Worm (Caenorhabditis elegans): Measurements from ENCODE around the gene cnx-1.
A peak's percentile ranks its signal among the peaks of the same experiment; 100 is the strongest.

The cnx-1 gene

DNA sequence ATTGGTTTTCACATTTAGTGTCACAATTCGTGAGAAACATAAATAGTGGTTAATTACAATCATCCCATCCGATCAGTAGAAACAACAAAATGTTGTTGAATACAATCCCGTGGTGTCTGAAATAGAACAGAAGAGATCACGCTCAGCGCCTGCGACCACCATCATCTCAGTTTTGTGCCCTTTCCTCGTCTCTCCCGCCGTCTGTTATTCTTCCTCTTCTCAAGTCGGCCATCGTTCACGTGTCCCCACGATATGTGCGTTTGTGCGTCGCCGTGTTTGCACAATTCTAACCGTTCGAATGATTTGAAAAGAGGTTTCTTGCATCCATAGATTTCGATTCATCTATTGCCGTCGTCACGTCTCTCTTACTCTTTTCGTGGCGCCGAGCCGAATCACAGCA is 1.8 kb upstream of the cnx-1 start, which contains the start of gene panl-3 (continued):
- TF ChIP-seq attf-3 (GFP tag; conservative IDR thresholded peaks at IDR 0.05) (no peak), lin-40 (tag; optimal IDR thresholded peaks at IDR 0.05) (peak; percentile 37), B0035.1 (tag; optimal IDR thresholded peaks at IDR 0.05) (no peak), ztf-6 (GFP tag; IDR thresholded peaks at IDR 0.05) (0 out of 2 replicates have a peak, but pooled peaks have one; percentile 66), mes-4 (tag; optimal IDR thresholded peaks at IDR 0.05) (no peak), zfh-2 (GFP tag; conservative IDR thresholded peaks at IDR 0.05) (peak; percentile 83), tbp1 (GFP tag; optimal IDR thresholded peaks at IDR 0.05) (no peak), mcd-1 (GFP tag; IDR thresholded peaks at IDR 0.05) (peak; percentile 46; the same call in 1 of the 2 replicates)

DNA sequence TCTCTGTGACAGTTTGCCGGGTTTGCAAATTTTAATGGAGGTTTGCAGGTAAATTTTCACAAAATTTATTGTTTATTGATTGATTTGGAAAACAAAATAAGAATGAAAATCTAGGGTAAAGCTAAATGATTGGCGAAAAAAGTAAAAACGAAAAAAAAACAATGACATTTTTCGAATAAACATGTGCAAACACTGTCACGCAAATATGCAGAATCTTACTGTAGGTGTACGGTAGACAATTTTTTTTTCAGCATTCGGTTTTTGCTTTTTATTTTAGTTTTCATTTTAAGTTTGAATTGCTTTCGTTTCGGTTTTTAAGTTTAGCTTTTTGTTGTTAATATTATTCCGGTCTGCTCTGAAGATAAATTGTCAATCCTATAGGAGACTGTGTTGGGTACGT is 957 bp upstream of the cnx-1 start:
- TF ChIP-seq hrde-1 (tag; optimal IDR thresholded peaks at IDR 0.05; ENCODE audit: borderline replicate concordance) (no peak), F10E7.11 (tag; optimal IDR thresholded peaks at IDR 0.05) (no peak), unc-62 (GFP tag; optimal IDR thresholded peaks at IDR 0.05) (no peak), B0261.1 (tag; optimal IDR thresholded peaks at IDR 0.05) (no peak), fkh-3 (tag; optimal IDR thresholded peaks at IDR 0.05) (no peak), ztf-3 (GFP tag; optimal IDR thresholded peaks at IDR 0.05) (no peak), F57A8.1 (GFP tag; optimal IDR thresholded peaks at IDR 0.05) (no peak), chd-7 (tag; optimal IDR thresholded peaks at IDR 0.05) (no peak), attf-3 (GFP tag; conservative IDR thresholded peaks at IDR 0.05) (no peak), nfya-2 (GFP tag; IDR thresholded peaks at IDR 0.05) (no peak), nhr-90 (tag; optimal IDR thresholded peaks at IDR 0.05) (no peak), rcor-1 (GFP tag; IDR thresholded peaks at IDR 0.05) (no peak), ekl-4 (GFP tag; IDR thresholded peaks at IDR 0.05) (no peak), ama-1 (optimal IDR thresholded peaks at IDR 0.05) (no peak), ama-1 (GFP tag; optimal IDR thresholded peaks at IDR 0.05) (no peak), madf-8 (GFP tag; conservative IDR thresholded peaks at IDR 0.05) (0 out of 2 replicates have a peak, but pooled peaks have one; percentile 24), hlh-12 (tag; optimal IDR thresholded peaks at IDR 0.05) (no peak), rpc-1 (optimal IDR thresholded peaks at IDR 0.05) (no peak), rpc-1 (tag; optimal IDR thresholded peaks at IDR 0.05) (no peak), cebp-2 (GFP tag; IDR thresholded peaks at IDR 0.05) (no peak), hmg-20 (GFP tag; IDR thresholded peaks at IDR 0.05) (no peak), pbrm-1 (GFP tag; IDR thresholded peaks at IDR 0.05) (no peak), let-607 (tag; optimal IDR thresholded peaks at IDR 0.05) (no peak), attf-5 (GFP tag; optimal IDR thresholded peaks at IDR 0.05) (no peak), K12H6.12 (tag; optimal IDR thresholded peaks at IDR 0.05) (no peak), nhr-27 (tag; optimal IDR thresholded peaks at IDR 0.05) (no peak), madf-6 (GFP tag; IDR thresholded peaks at IDR 0.05) (peak; percentile 60), F33H1.4 (GFP tag; IDR thresholded peaks at IDR 0.05) (peak; percentile 31), T07F8.4 (tag; optimal IDR thresholded peaks at IDR 0.05) (no peak), dpff-1 (tag; optimal IDR thresholded peaks at IDR 0.05) (no peak), him-1 (tag; optimal IDR thresholded peaks at IDR 0.05) (no peak), somi-1 (GFP tag; optimal IDR thresholded peaks at IDR 0.05) (no peak), D2030.7 (GFP tag; IDR thresholded peaks at IDR 0.05) (no peak), dox-1 (GFP tag; IDR thresholded peaks at IDR 0.05) (peak; percentile 30; the same call in 1 of the 2 replicates), sdz-38 (tag; optimal IDR thresholded peaks at IDR 0.05) (no peak), unc-130 (GFP tag; optimal IDR thresholded peaks at IDR 0.05) (no peak), Y53G8AR.9 (GFP tag; conservative IDR thresholded peaks at IDR 0.05) (no peak), F22D6.2 (tag; optimal IDR thresholded peaks at IDR 0.05) (no peak), madf-3 (GFP tag; IDR thresholded peaks at IDR 0.05) (no peak), Y56A3A.18 (GFP tag; IDR thresholded peaks at IDR 0.05) (no peak), ceh-100 (GFP tag; IDR thresholded peaks at IDR 0.05) (no peak), T26A5.8 (tag; optimal IDR thresholded peaks at IDR 0.05) (no peak), akir-1 (GFP tag; optimal IDR thresholded peaks at IDR 0.05) (no peak)

All from whole organism, young adult.